Worm (Caenorhabditis elegans): Measurements from ENCODE around the gene dnj-19.

dnj-19 gene

ce11 chrV:5521735-5522241 lies 17.1 kb upstream of the dnj-19 start, which contains the start of gene hir-1:
Gene hir-1, plus strand, starts transcription at chrV:5522139.
- TF ChIP-seq ceh-16 (tag; optimal IDR thresholded peaks at IDR 0.05) (no peak), jun-1 (tag; optimal IDR thresholded peaks at IDR 0.05) (peak; percentile 74), nhr-25 (tag; optimal IDR thresholded peaks at IDR 0.05) (peak; percentile 53), pha-4 (tag; optimal IDR thresholded peaks at IDR 0.05) (peak; percentile 18), ceh-28 (tag; optimal IDR thresholded peaks at IDR 0.05) (peak; percentile 18)

DNA sequence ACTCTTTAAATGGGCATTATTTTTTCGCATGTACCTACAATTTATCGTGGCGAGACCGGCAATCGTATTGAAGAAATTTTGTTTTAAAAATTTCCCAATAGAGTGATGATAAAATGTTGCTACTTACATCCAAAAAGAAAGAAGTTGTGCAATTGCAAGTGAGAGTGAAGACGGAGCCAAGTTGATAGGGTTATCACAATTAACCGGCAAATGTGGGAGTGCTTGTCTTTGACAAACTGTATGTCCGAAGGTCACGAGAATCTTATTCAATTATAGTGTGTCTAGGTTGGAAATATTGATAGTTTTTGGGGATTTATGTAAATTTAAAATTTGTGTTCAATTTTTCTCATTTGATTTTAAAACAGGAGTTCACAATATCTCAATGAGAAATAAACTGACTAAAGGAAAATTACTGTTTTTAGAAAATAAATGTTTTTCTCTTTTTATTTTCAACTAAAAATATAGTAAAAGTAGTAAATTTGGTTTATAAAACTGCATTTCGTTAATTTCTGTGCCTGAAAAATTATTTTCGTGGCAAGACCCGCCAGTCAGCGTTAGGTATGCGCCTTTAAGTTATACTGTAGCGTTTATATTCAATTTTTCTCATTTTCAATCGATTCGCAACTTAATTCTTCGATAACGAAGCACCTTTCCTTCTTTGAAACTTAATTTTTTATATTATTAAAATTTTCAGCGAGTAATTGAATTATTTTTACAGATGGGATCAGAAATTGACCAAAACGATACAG lies 9.1 kb upstream of the dnj-19 start, which contains the start of the genes hpo-15 and mms-19:
Gene hpo-15, minus strand, starts transcription at position 201 of the 749 bp plus-strand sequence.
Gene mms-19, plus strand, starts transcription at position 719 of the 749 bp plus-strand sequence.
- TF ChIP-seq pqm-1 (tag; optimal IDR thresholded peaks at IDR 0.05) (peak; percentile 23), mdl-1 (tag; optimal IDR thresholded peaks at IDR 0.05) (no peak), ceh-82 (tag; optimal IDR thresholded peaks at IDR 0.05) (no peak), ZK546.5 (tag; optimal IDR thresholded peaks at IDR 0.05) (no peak), elt-2 (tag; optimal IDR thresholded peaks at IDR 0.05) (peak; percentile 60), lsy-12 (tag; optimal IDR thresholded peaks at IDR 0.05) (no peak)

DNA sequence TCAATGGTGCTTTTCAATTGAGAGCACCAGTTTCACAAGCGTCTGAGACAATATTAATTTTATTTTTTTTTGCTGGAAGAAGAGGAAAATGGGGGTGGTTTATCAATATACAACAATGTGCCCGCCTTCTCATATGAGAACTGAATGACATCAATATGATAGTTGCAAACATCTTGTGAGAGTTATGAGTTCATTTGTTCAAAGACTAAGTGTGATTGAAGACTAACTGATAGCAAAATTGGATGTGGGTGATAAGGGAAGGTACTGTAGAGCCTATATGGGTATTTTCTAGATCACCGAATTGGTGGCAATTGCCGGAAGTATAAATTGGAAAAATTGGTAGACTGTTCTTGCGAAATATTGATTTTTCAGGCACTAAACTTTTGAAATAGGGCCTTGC lies 7.9 kb upstream of the dnj-19 start:
- no peak for TF ChIP-seq sea-2 (GFP tag; optimal IDR thresholded peaks at IDR 0.05)
- TF ChIP-seq hmg-11 (tag; optimal IDR thresholded peaks at IDR 0.05), result no peak
- peak; percentile 93 for TF ChIP-seq elt-2 (tag; optimal IDR thresholded peaks at IDR 0.05)
- TF ChIP-seq pqm-1 (tag; optimal IDR thresholded peaks at IDR 0.05), result peak; percentile 95
- TF ChIP-seq jun-1 (tag; optimal IDR thresholded peaks at IDR 0.05), result peak; percentile 58
- TF ChIP-seq ceh-28 (tag; optimal IDR thresholded peaks at IDR 0.05), result peak; percentile 4

ce11 chrV:5511720-5512119 lies 7.1 kb upstream of the dnj-19 start:
- TF ChIP-seq ZK546.5 (tag; optimal IDR thresholded peaks at IDR 0.05) (no peak), ama-1 (optimal IDR thresholded peaks at IDR 0.05) (no peak), jun-1 (tag; optimal IDR thresholded peaks at IDR 0.05) (peak; percentile 0), ceh-28 (tag; optimal IDR thresholded peaks at IDR 0.05) (no peak), zag-1 (tag; optimal IDR thresholded peaks at IDR 0.05) (no peak), nhr-43 (tag; optimal IDR thresholded peaks at IDR 0.05; ENCODE audit: poor library complexity, severe bottlenecking) (no peak), sea-2 (GFP tag; optimal IDR thresholded peaks at IDR 0.05) (no peak), pha-4 (tag; optimal IDR thresholded peaks at IDR 0.05) (peak; percentile 9), pqm-1 (tag; optimal IDR thresholded peaks at IDR 0.05) (peak; percentile 81), elt-1 (tag; optimal IDR thresholded peaks at IDR 0.05) (no peak), ceh-82 (tag; optimal IDR thresholded peaks at IDR 0.05) (no peak), elt-2 (tag; optimal IDR thresholded peaks at IDR 0.05) (peak; percentile 64)

DNA sequence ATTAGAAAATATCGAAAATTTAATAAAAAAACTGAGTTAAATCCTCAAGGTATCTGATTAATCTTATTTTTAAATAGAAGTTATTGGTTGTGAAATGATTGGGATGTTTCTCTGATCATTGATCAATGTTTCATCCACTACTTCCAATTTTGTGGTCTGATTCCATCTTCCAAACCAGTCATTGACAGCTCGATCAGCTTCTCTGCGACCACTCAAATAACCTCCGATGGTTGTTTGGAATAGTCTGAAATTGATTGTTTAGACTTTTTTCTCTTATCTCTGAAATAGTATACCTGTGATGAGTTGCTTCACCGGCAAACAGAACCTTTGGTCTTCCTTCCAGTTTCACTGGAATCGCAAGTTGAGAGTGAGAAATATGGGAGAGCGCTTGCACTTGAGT lies 5.3 kb upstream of the dnj-19 start:
- no peak for TF ChIP-seq fkh-2 (tag; optimal IDR thresholded peaks at IDR 0.05)
- TF ChIP-seq ama-1 (optimal IDR thresholded peaks at IDR 0.05), result peak; percentile 47
- TF ChIP-seq elt-2 (tag; optimal IDR thresholded peaks at IDR 0.05), result peak; percentile 15
- no peak for TF ChIP-seq snpc-4 (tag; optimal IDR thresholded peaks at IDR 0.05)
- no peak for TF ChIP-seq elt-3 (tag; optimal IDR thresholded peaks at IDR 0.05)
- TF ChIP-seq nhr-67 (tag; optimal IDR thresholded peaks at IDR 0.05), result no peak
- no peak for TF ChIP-seq unc-39 (tag; optimal IDR thresholded peaks at IDR 0.05)
- TF ChIP-seq pqm-1 (tag; optimal IDR thresholded peaks at IDR 0.05), result peak; percentile 3
- no peak for TF ChIP-seq nfya-1 (tag; optimal IDR thresholded peaks at IDR 0.05; ENCODE audit: insufficient read depth)
- no peak for TF ChIP-seq zag-1 (tag; optimal IDR thresholded peaks at IDR 0.05)
- TF ChIP-seq ceh-28 (tag; optimal IDR thresholded peaks at IDR 0.05), result no peak
- TF ChIP-seq R02D3.7 (tag; optimal IDR thresholded peaks at IDR 0.05), result no peak
- TF ChIP-seq ceh-16 (tag; optimal IDR thresholded peaks at IDR 0.05), result no peak

- TF ChIP-seq ztf-4 (tag; optimal IDR thresholded peaks at IDR 0.05) (no peak), nhr-12 (tag; optimal IDR thresholded peaks at IDR 0.05) (no peak), nhr-25 (tag; optimal IDR thresholded peaks at IDR 0.05) (no peak), nhr-11 (tag; optimal IDR thresholded peaks at IDR 0.05) (no peak), lsy-12 (tag; optimal IDR thresholded peaks at IDR 0.05) (no peak), egl-5 (tag; optimal IDR thresholded peaks at IDR 0.05) (no peak), elt-2 (tag; optimal IDR thresholded peaks at IDR 0.05) (no peak), nhr-28 (tag; optimal IDR thresholded peaks at IDR 0.05) (no peak), mml-1 (tag; optimal IDR thresholded peaks at IDR 0.05) (no peak), R02D3.7 (tag; optimal IDR thresholded peaks at IDR 0.05) (no peak), unc-62 (GFP tag; optimal IDR thresholded peaks at IDR 0.05) (no peak), zag-1 (tag; optimal IDR thresholded peaks at IDR 0.05) (no peak)
These were observed 4.5 kb upstream of the dnj-19 start for ce11 chrV:5509134-5509533.

All from whole organism, L3 larva.